Fruit fly (Drosophila melanogaster) whole organism, pupa: ENCODE measurements around the gene raw.

Experiments used
- CG12605 ChIP-seq: fragments of 200-800 bp; sonication (Bioruptor generic); IDR thresholded peaks from 2 replicates; pipeline ENCODE4 v1.3.6; 2022; ENCODE audit warnings: missing biosample characterization, missing genetic modification characterization
- CG15710 ChIP-seq: fragments of 200-800 bp; sonication (Bioruptor generic); optimal IDR thresholded peaks from 2 replicates; lab custom pipeline; 2018; ENCODE audit warnings: missing biosample characterization, mild to moderate bottlenecking, missing genetic modification characterization, moderate library complexity
- CG32121 ChIP-seq: fragments of 200-800 bp; sonication (Bioruptor generic); IDR thresholded peaks from 2 replicates; pipeline ENCODE4 v1.3.6; 2022; ENCODE audit warnings: missing biosample characterization, missing genetic modification characterization
- EcR ChIP-seq: fragments of 200-800 bp; sonication (Bioruptor generic); optimal IDR thresholded peaks from 3 replicates; lab custom pipeline; 2019; ENCODE audit warnings: missing biosample characterization, missing genetic modification characterization, mild to moderate bottlenecking, moderate library complexity, missing genetic modification reagents
- Pif1A ChIP-seq: fragments of 200-800 bp; sonication (Bioruptor generic); optimal IDR thresholded peaks from 3 replicates; lab custom pipeline; 2016; ENCODE audit warnings: missing biosample characterization, missing genetic modification characterization
- Snoo ChIP-seq: fragments of 200-800 bp; sonication (Bioruptor generic); optimal IDR thresholded peaks from 3 replicates; lab custom pipeline; 2017; ENCODE audit warnings: missing biosample characterization, mild to moderate bottlenecking, missing genetic modification characterization, inconsistent platforms
- gl ChIP-seq: fragments of 200-800 bp; sonication (Bioruptor generic); optimal IDR thresholded peaks from 2 replicates; lab custom pipeline; 2018; ENCODE audit warnings: missing biosample characterization, mild to moderate bottlenecking, missing genetic modification characterization

DNA sequence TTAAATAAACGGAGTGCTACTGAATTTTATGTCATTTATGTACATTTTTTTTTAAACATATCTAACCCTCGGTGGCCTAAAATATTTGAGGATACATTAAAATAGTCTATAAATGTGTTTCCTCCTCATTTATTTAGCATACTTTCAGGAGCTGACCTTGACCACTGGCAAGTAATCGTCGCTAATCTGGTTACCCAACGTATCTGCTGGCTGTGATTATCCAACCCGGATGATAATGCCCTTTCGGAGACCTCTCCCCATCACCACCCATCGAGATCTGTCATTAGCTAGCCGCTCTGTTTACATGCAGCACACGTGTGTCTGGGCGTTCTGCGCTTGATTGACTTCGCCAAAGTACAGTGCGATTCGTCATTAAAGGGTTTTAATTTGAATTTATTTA is 32.9 kb downstream of the raw start:
- TF ChIP-seq EcR (GFP tag; lab: Kevin White, UChicago): no peak
- no peak for TF ChIP-seq CG32121 (GFP tag; lab: Robert Waterston, UW)
- no peak for TF ChIP-seq Snoo (tag; lab: Kevin White, UChicago)
- TF ChIP-seq Pif1A (GFP tag; lab: Kevin White, UChicago): no peak
- no peak for TF ChIP-seq CG15710 (tag; lab: Kevin White, UChicago)
- no peak for TF ChIP-seq CG12605 (GFP tag; lab: Robert Waterston, UW)
- no peak for TF ChIP-seq gl
